Fruit fly (Drosophila melanogaster) whole organism, embryonic: Measurements from ENCODE around the gene CG14383.

Experiments
- Blimp-1 ChIP-seq: fragments of 200-800 bp; sonication (Bioruptor generic); optimal IDR thresholded peaks from 3 replicates; lab custom pipeline; 2018; ENCODE audit warnings: missing biosample characterization, missing genetic modification characterization, mild to moderate bottlenecking, moderate library complexity, missing genetic modification reagents
- CG12155 ChIP-seq: fragments of 200-800 bp; sonication (Bioruptor generic); optimal IDR thresholded peaks from 3 replicates; lab custom pipeline; 2016; ENCODE audit warnings: missing biosample characterization, missing genetic modification characterization
- CG12236 ChIP-seq: fragments of 200-800 bp; sonication (Bioruptor generic); optimal IDR thresholded peaks from 2 replicates; lab custom pipeline; 2016; ENCODE audit warnings: missing biosample characterization, missing genetic modification characterization
- CG12744 ChIP-seq: fragments of 200-800 bp; sonication (Bioruptor generic); optimal IDR thresholded peaks from 2 replicates; lab custom pipeline; 2016; ENCODE audit warnings: missing biosample characterization, missing genetic modification characterization
- CG13624 ChIP-seq: fragments of 200-800 bp; sonication (Bioruptor generic); optimal IDR thresholded peaks from 2 replicates; lab custom pipeline; 2016; ENCODE audit warnings: missing biosample characterization, missing genetic modification characterization
- CG14014 ChIP-seq: fragments of 200-800 bp; sonication (Bioruptor generic); IDR thresholded peaks from 2 replicates; pipeline ENCODE4 v1.3.6; 2022; ENCODE audit warnings: missing biosample characterization, missing genetic modification characterization
- CG14710 ChIP-seq: fragments of 200-800 bp; sonication (Bioruptor generic); optimal IDR thresholded peaks from 3 replicates; lab custom pipeline; 2019; ENCODE audit warnings: missing biosample characterization, mild to moderate bottlenecking, missing genetic modification characterization, moderate library complexity
- CG15073 ChIP-seq: fragments of 200-800 bp; sonication (Bioruptor generic); optimal IDR thresholded peaks from 2 replicates; lab custom pipeline; 2016; ENCODE audit warnings: missing biosample characterization, missing genetic modification characterization
- CG1603 ChIP-seq: fragments of 200-800 bp; sonication (Bioruptor generic); optimal IDR thresholded peaks from 2 replicates; lab custom pipeline; 2019; ENCODE audit warnings: missing biosample characterization, mild to moderate bottlenecking, missing genetic modification characterization, moderate library complexity
- CG17829 ChIP-seq: fragments of 200-800 bp; optimal IDR thresholded peaks from 2 replicates; lab custom pipeline; 2019; ENCODE audit warnings: missing biosample characterization, mild to moderate bottlenecking, missing genetic modification characterization, moderate library complexity
- CG18011 ChIP-seq: fragments of 200-800 bp; sonication (Bioruptor generic); optimal IDR thresholded peaks from 2 replicates; lab custom pipeline; 2017; ENCODE audit warnings: missing biosample characterization, missing genetic modification characterization, mild to moderate bottlenecking, moderate library complexity, missing genotype
- CG2120 ChIP-seq: fragments of 200-800 bp; sonication (Bioruptor generic); optimal IDR thresholded peaks from 3 replicates; lab custom pipeline; 2016; ENCODE audit warnings: missing biosample characterization, missing genetic modification characterization
- CG2678 ChIP-seq: fragments of 200-800 bp; sonication (Bioruptor generic); optimal IDR thresholded peaks from 3 replicates; lab custom pipeline; 2019; ENCODE audit warnings: missing biosample characterization, mild to moderate bottlenecking, missing genetic modification characterization, moderate library complexity
- CG32772 ChIP-seq: fragments of 200-800 bp; sonication (Bioruptor generic); IDR thresholded peaks from 2 replicates; pipeline ENCODE4 v1.3.6; 2022; ENCODE audit warnings: missing biosample characterization, missing genetic modification characterization
- CG33557 ChIP-seq: fragments of 200-800 bp; sonication (Bioruptor generic); optimal IDR thresholded peaks from 2 replicates; lab custom pipeline; 2019; ENCODE audit warnings: missing biosample characterization, mild to moderate bottlenecking, missing genetic modification characterization, moderate library complexity
- CG9437 ChIP-seq: fragments of 200-800 bp; sonication (Bioruptor generic); optimal IDR thresholded peaks from 2 replicates; lab custom pipeline; 2018; ENCODE audit warnings: missing biosample characterization, mild to moderate bottlenecking, missing genetic modification characterization
- CG9609 ChIP-seq: fragments of 200-800 bp; sonication (Bioruptor generic); optimal IDR thresholded peaks from 3 replicates; lab custom pipeline; 2016; ENCODE audit warnings: missing biosample characterization, missing genetic modification characterization
- CHES-1-like ChIP-seq: fragments of 200-800 bp; sonication (Bioruptor generic); optimal IDR thresholded peaks from 2 replicates; lab custom pipeline; 2016; ENCODE audit warnings: missing biosample characterization, missing genetic modification characterization
- CTCF ChIP-seq: fragments of 200-800 bp; sonication (Bioruptor generic); optimal IDR thresholded peaks from 2 replicates; lab custom pipeline; 2017; ENCODE audit warnings: missing biosample characterization, mild to moderate bottlenecking, missing genetic modification characterization, moderate library complexity
- Chrac-16 ChIP-seq: fragments of 200-800 bp; sonication (Bioruptor generic); optimal IDR thresholded peaks from 3 replicates; lab custom pipeline; 2016; ENCODE audit warnings: missing biosample characterization, missing genetic modification characterization
- Deaf1 ChIP-seq: fragments of 200-800 bp; optimal IDR thresholded peaks from 3 replicates; lab custom pipeline; 2019; ENCODE audit warnings: missing biosample characterization, mild to moderate bottlenecking, missing genetic modification characterization, moderate library complexity
- Drgx ChIP-seq: fragments of 200-800 bp; sonication (Bioruptor generic); IDR thresholded peaks from 2 replicates; pipeline ENCODE4 v1.3.6; 2022; ENCODE audit warnings: missing biosample characterization, missing genetic modification characterization
- Elba2 ChIP-seq: fragments of 200-800 bp; sonication (Bioruptor generic); optimal IDR thresholded peaks from 3 replicates; lab custom pipeline; 2016; ENCODE audit warnings: missing biosample characterization, missing genetic modification characterization
- H15 ChIP-seq: fragments of 200-800 bp; sonication (Bioruptor generic); IDR thresholded peaks from 3 replicates; pipeline ENCODE4 v1.3.6; 2022; ENCODE audit warnings: missing biosample characterization, missing genetic modification characterization
- Nf-YB ChIP-seq: fragments of 200-800 bp; sonication (Bioruptor generic); optimal IDR thresholded peaks from 3 replicates; lab custom pipeline; 2019; ENCODE audit warnings: missing biosample characterization, mild to moderate bottlenecking, missing genetic modification characterization, moderate library complexity
- PHDP ChIP-seq: fragments of 200-800 bp; sonication (Bioruptor generic); optimal IDR thresholded peaks from 3 replicates; lab custom pipeline; 2018; ENCODE audit warnings: missing biosample characterization, mild to moderate bottlenecking, missing genetic modification characterization, moderate library complexity
- Six4 ChIP-seq: fragments of 200-800 bp; sonication (Bioruptor generic); optimal IDR thresholded peaks from 2 replicates; lab custom pipeline; 2016; ENCODE audit warnings: missing biosample characterization, missing genetic modification characterization
- Sox102F ChIP-seq: fragments of 200-800 bp; sonication (Bioruptor generic); optimal IDR thresholded peaks from 2 replicates; lab custom pipeline; 2018; ENCODE audit warnings: missing biosample characterization, mild to moderate bottlenecking, missing genetic modification characterization, moderate library complexity
- Usf ChIP-seq: fragments of 200-800 bp; sonication (Bioruptor generic); optimal IDR thresholded peaks from 2 replicates; lab custom pipeline; 2017; ENCODE audit warnings: missing genotype, missing biosample characterization, missing genetic modification characterization
- bab2 ChIP-seq: fragments of 200-800 bp; sonication (Bioruptor generic); optimal IDR thresholded peaks from 2 replicates; lab custom pipeline; 2016; ENCODE audit warnings: missing biosample characterization, missing genetic modification characterization
- ci ChIP-seq: fragments of 200-800 bp; sonication (Bioruptor generic); IDR thresholded peaks from 3 replicates; pipeline ENCODE4 v1.3.6; 2022; ENCODE audit warnings: missing biosample characterization, missing genetic modification characterization
- croc ChIP-seq: fragments of 200-800 bp; sonication (Bioruptor generic); conservative IDR thresholded peaks from 3 replicates; pipeline ENCODE4 v1.3.6; 2022; ENCODE audit warnings: missing biosample characterization, missing genetic modification characterization
- dati ChIP-seq: fragments of 200-800 bp; sonication (Bioruptor generic); IDR thresholded peaks from 2 replicates; pipeline ENCODE4 v1.3.6; 2022; ENCODE audit warnings: missing biosample characterization, missing genetic modification characterization
- dm ChIP-seq: fragments of 200-800 bp; sonication (Bioruptor generic); optimal IDR thresholded peaks from 3 replicates; lab custom pipeline; 2016; ENCODE audit warnings: missing biosample characterization, missing genetic modification characterization
- eve ChIP-seq, 2 experiments: fragments of >200 bp; optimal IDR thresholded peaks; 2 replicates each; lab custom pipeline; 2017; ENCODE audit warnings: missing biosample characterization in 2 of 2, missing genetic modification characterization in 2 of 2
- grau ChIP-seq: fragments of 200-800 bp; optimal IDR thresholded peaks from 3 replicates; lab custom pipeline; 2019; ENCODE audit warnings: missing biosample characterization, mild to moderate bottlenecking, missing genetic modification characterization, moderate library complexity
- h ChIP-seq: fragments of >200 bp; optimal IDR thresholded peaks from 2 replicates; lab custom pipeline; 2017
- insv ChIP-seq, 2 experiments: fragments of 200-800 bp; sonication (Bioruptor generic); optimal IDR thresholded peaks; 3 replicates each; lab custom pipeline; 2016 to 2018; ENCODE audit warnings: missing biosample characterization in 2 of 2, missing genetic modification characterization in 2 of 2
- nmo ChIP-seq: fragments of 200-800 bp; sonication (Bioruptor generic); optimal IDR thresholded peaks from 2 replicates; lab custom pipeline; 2018; ENCODE audit warnings: missing biosample characterization, mild to moderate bottlenecking, missing genetic modification characterization, moderate library complexity
- odd ChIP-seq: fragments of 200-800 bp; sonication (Bioruptor generic); optimal IDR thresholded peaks from 2 replicates; lab custom pipeline; 2017; ENCODE audit warnings: missing biosample characterization, mild to moderate bottlenecking, missing genetic modification characterization
- pb ChIP-seq: fragments of 200-800 bp; sonication (Bioruptor generic); optimal IDR thresholded peaks from 3 replicates; lab custom pipeline; 2016; ENCODE audit warnings: missing biosample characterization, missing genetic modification characterization
- pfk ChIP-seq: fragments of 200-800 bp; sonication (Bioruptor generic); optimal IDR thresholded peaks from 2 replicates; lab custom pipeline; 2018; ENCODE audit warnings: missing biosample characterization, mild to moderate bottlenecking, missing genetic modification characterization, moderate library complexity
- pum ChIP-seq: fragments of 200-800 bp; sonication (Bioruptor generic); optimal IDR thresholded peaks from 2 replicates; lab custom pipeline; 2016; ENCODE audit warnings: missing biosample characterization, missing genetic modification characterization
- repo ChIP-seq: fragments of 200-800 bp; sonication (Bioruptor generic); optimal IDR thresholded peaks from 2 replicates; lab custom pipeline; 2016; ENCODE audit warnings: missing biosample characterization, missing genetic modification characterization
- salm ChIP-seq: fragments of 200-800 bp; sonication (Bioruptor generic); optimal IDR thresholded peaks from 2 replicates; lab custom pipeline; 2018; ENCODE audit warnings: missing biosample characterization, mild to moderate bottlenecking, missing genetic modification characterization
- sqz ChIP-seq: fragments of 200-800 bp; sonication (Bioruptor generic); optimal IDR thresholded peaks from 3 replicates; lab custom pipeline; 2018; ENCODE audit warnings: missing biosample characterization, mild to moderate bottlenecking, missing genetic modification characterization
- stc ChIP-seq: fragments of 200-800 bp; sonication (Bioruptor generic); IDR thresholded peaks from 2 replicates; pipeline ENCODE4 v1.3.6; 2022; ENCODE audit warnings: missing biosample characterization, missing genetic modification characterization
- unc-4 ChIP-seq: fragments of 200-800 bp; sonication (Bioruptor generic); IDR thresholded peaks from 2 replicates; pipeline ENCODE4 v1.3.6; 2022; ENCODE audit warnings: missing biosample characterization, missing genetic modification characterization; ENCODE audit not compliant: partially characterized antibody
- unpg ChIP-seq: fragments of 200-800 bp; sonication (Bioruptor generic); optimal IDR thresholded peaks from 3 replicates; lab custom pipeline; 2018; ENCODE audit warnings: missing biosample characterization, mild to moderate bottlenecking, missing genetic modification characterization, moderate library complexity
- vvl ChIP-seq: fragments of 200-800 bp; sonication (Bioruptor generic); IDR thresholded peaks from 2 replicates; pipeline ENCODE4 v1.3.6; 2022; ENCODE audit warnings: missing biosample characterization, missing genetic modification characterization
- wdn ChIP-seq: fragments of 200-800 bp; sonication (Bioruptor generic); IDR thresholded peaks from 2 replicates; pipeline ENCODE4 v1.3.6; 2022; ENCODE audit warnings: missing biosample characterization, missing genetic modification characterization
- zfh1 ChIP-seq: fragments of 200-800 bp; sonication (Bioruptor generic); IDR thresholded peaks from 3 replicates; pipeline ENCODE4 v1.3.6; 2022; ENCODE audit warnings: missing biosample characterization, missing genetic modification characterization

The CG14383 gene

dm6 chr3R:13012351-13012750 is 24.0 kb upstream of the CG14383 start (continued):
- TF ChIP-seq zfh1 (GFP tag; lab: Robert Waterston, UW) = peak; percentile 75; the same call in 2 of the 3 replicates
- TF ChIP-seq sqz (GFP tag; lab: Kevin White, UChicago) = peak; percentile 68
- TF ChIP-seq CTCF (GFP tag; lab: Kevin White, UChicago) = no peak
- TF ChIP-seq CG14014 (GFP tag; lab: Robert Waterston, UW) = 0 out of 2 replicates have a peak, but pooled peaks have one; percentile 41
- TF ChIP-seq CG15073 = no peak
- peak; percentile 2 for TF ChIP-seq CG12744 (GFP tag; lab: Kevin White, UChicago)
- TF ChIP-seq ci (GFP tag; lab: Robert Waterston, UW) = peak; percentile 82
- TF ChIP-seq nmo = peak; percentile 48
- peak; percentile 47 for TF ChIP-seq repo (GFP tag; lab: Kevin White, UChicago)
- peak; percentile 72 for TF ChIP-seq CG1603 (tag; lab: Kevin White, UChicago)
- peak; percentile 1 for TF ChIP-seq Blimp-1 (GFP tag; lab: Kevin White, UChicago)
- TF ChIP-seq CG17829 (tag; lab: Kevin White, UChicago) = peak; percentile 45
- TF ChIP-seq vvl = peak; percentile 84
- no peak for TF ChIP-seq eve (GFP tag; optimal IDR thresholded peaks at IDR 0.05; lab: Kevin White, UChicago)
- TF ChIP-seq pum (GFP tag; lab: Kevin White, UChicago) = peak; percentile 40
- peak; percentile 52 for TF ChIP-seq grau (tag; lab: Kevin White, UChicago)
- peak; percentile 72 for TF ChIP-seq CG2120 (GFP tag; lab: Kevin White, UChicago)
- peak; percentile 24; the same call in 2 of the 3 replicates for TF ChIP-seq croc
- peak; percentile 53 for TF ChIP-seq Chrac-16 (GFP tag; lab: Kevin White, UChicago)
- TF ChIP-seq CG9609 (GFP tag; lab: Kevin White, UChicago) = peak; percentile 49
- TF ChIP-seq pfk (GFP tag; lab: Kevin White, UChicago) = peak; percentile 1
- TF ChIP-seq Drgx (GFP tag; lab: Robert Waterston, UW) = peak; percentile 84
- TF ChIP-seq dati (GFP tag; lab: Robert Waterston, UW) = peak; percentile 37; the same call in 1 of the 2 replicates
- TF ChIP-seq H15 (GFP tag; lab: Robert Waterston, UW) = peak; percentile 55; the same call in 2 of the 3 replicates
- TF ChIP-seq bab2 (GFP tag; lab: Kevin White, UChicago) = peak; percentile 68
- peak; percentile 60 for TF ChIP-seq CG13624 (GFP tag; lab: Kevin White, UChicago)
- peak; percentile 7 for TF ChIP-seq odd (GFP tag; lab: Kevin White, UChicago)
- peak; percentile 41; the same call in 1 of the 2 replicates for TF ChIP-seq stc
- TF ChIP-seq CG12155 (GFP tag; lab: Kevin White, UChicago) = peak; percentile 94
- peak; percentile 22 for TF ChIP-seq Six4 (GFP tag; lab: Kevin White, UChicago)
- peak; percentile 5 for TF ChIP-seq CG9437 (GFP tag; lab: Kevin White, UChicago)
- TF ChIP-seq h (lab: Kevin White, UChicago) = no peak
- no peak for TF ChIP-seq Elba2 (GFP tag; lab: Kevin White, UChicago)
- TF ChIP-seq CG33557 (GFP tag; lab: Kevin White, UChicago) = no peak
- TF ChIP-seq Usf (GFP tag; lab: Kevin White, UChicago) = no peak
- peak; percentile 38 for TF ChIP-seq PHDP (tag; lab: Kevin White, UChicago)
- TF ChIP-seq dm (GFP tag; lab: Kevin White, UChicago) = peak; percentile 80
- no peak for TF ChIP-seq CG18011 (GFP tag; lab: Kevin White, UChicago)
- peak; percentile 72 for TF ChIP-seq CG32772 (GFP tag; lab: Robert Waterston, UW)
- TF ChIP-seq salm (tag; lab: Kevin White, UChicago) = no peak
- TF ChIP-seq Deaf1 (tag; lab: Kevin White, UChicago) = peak; percentile 26
- peak; percentile 55; the same call in 1 of the 2 replicates for TF ChIP-seq wdn (GFP tag; lab: Robert Waterston, UW)
- TF ChIP-seq unpg = peak; percentile 52
- TF ChIP-seq CG12236 (GFP tag; lab: Kevin White, UChicago) = no peak
- TF ChIP-seq pb (GFP tag; lab: Kevin White, UChicago) = peak; percentile 14
- TF ChIP-seq CHES-1-like = peak; percentile 66
- no peak for TF ChIP-seq unc-4 (GFP tag; lab: Robert Waterston, UW)
- TF ChIP-seq Sox102F (GFP tag; lab: Kevin White, UChicago) = no peak
- peak; percentile 23 for TF ChIP-seq Nf-YB (GFP tag; lab: Kevin White, UChicago)
- TF ChIP-seq CG14710 (tag; lab: Kevin White, UChicago) = no peak
- no peak for TF ChIP-seq insv (GFP tag; optimal IDR thresholded peaks at IDR 0.05; lab: Kevin White, UChicago)
- peak; percentile 57 for TF ChIP-seq CG2678 (tag; lab: Kevin White, UChicago)
